Worm (Caenorhabditis elegans) whole organism, midembryonic: ENCODE data around the gene W02H3.3.

Experiments used
- T22C8.4 ChIP-seq: fragments of 200-800 bp; sonication (Bioruptor generic); IDR thresholded peaks from 2 replicates; pipeline ENCODE4 v1.3.6; 2022; ENCODE audit warnings: missing genetic modification characterization, missing compliant biosample characterization
- flt-1 ChIP-seq: fragments of 200-800 bp; sonication (Bioruptor generic); IDR thresholded peaks from 2 replicates; pipeline ENCODE4 v1.3.6; 2022; ENCODE audit warnings: missing genetic modification characterization, missing compliant biosample characterization
- med-1 ChIP-seq: sonication (generic microtip); optimal IDR thresholded peaks from 2 replicates; lab custom pipeline; 2017; ENCODE audit warnings: missing genetic modification characterization, mild to moderate bottlenecking, missing compliant biosample characterization, antibody characterized with exemption, missing genetic modification reagents; ENCODE audit not compliant: insufficient read depth
- ref-1 ChIP-seq: fragments of 200-800 bp; sonication (Bioruptor generic); conservative IDR thresholded peaks from 2 replicates; pipeline ENCODE4 v1.3.6; 2022; ENCODE audit warnings: missing genetic modification reagents, missing genetic modification characterization, missing compliant biosample characterization
- tab-1 ChIP-seq: fragments of 200-800 bp; sonication (Bioruptor generic); IDR thresholded peaks from 2 replicates; pipeline ENCODE4 v1.3.6; 2022; ENCODE audit warnings: missing genetic modification characterization, missing compliant biosample characterization
- ztf-23 ChIP-seq: fragments of 200-800 bp; sonication (Bioruptor generic); IDR thresholded peaks from 2 replicates; pipeline ENCODE4 v1.3.6; 2022; ENCODE audit warnings: missing genetic modification reagents, missing genetic modification characterization, missing compliant biosample characterization

DNA sequence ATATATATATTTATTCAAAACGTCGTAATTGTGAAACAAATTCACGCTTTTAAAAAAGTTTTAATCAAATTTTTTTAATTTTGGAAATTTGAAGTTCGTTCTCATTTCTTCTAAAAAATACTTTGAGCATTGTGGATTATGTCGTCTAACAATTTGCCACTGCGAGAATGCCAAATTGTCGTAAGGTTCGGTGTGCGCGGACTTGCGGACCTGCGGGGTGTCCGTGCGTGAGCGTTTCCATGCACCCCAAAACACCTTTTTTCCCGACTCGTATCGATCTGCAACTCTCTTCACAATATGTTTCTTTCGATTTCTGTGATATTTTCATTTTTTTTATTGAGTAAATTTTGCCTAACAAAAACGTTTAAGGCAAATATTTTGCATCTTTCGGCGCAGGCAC lies 25.3 kb downstream of the W02H3.3 start:
- no peak for TF ChIP-seq ref-1
- TF ChIP-seq med-1 (GFP tag; lab: Kevin White, UChicago): no peak
- no peak for TF ChIP-seq tab-1 (GFP tag; lab: Robert Waterston, UW)
- TF ChIP-seq flt-1: no peak; the same call in 1 of the 2 replicates
- TF ChIP-seq ztf-23: 0 out of 2 replicates have a peak, but pooled peaks have one; percentile 51
- no peak for TF ChIP-seq T22C8.4 (GFP tag; lab: Robert Waterston, UW)
